Fruit fly (Drosophila melanogaster): Measurements from ENCODE around the gene CG3823.

CG3823 gene

dm6 chrX:6316858-6317474, 13.2 kb downstream of the CG3823 start (continued):
- TF ChIP-seq CG17361 (GFP tag; IDR thresholded peaks at IDR 0.05) (no peak; the same call in 2 of the 3 replicates), C15 (GFP tag; IDR thresholded peaks at IDR 0.05) (no peak), CG5245 (GFP tag; optimal IDR thresholded peaks at IDR 0.05) (no peak), Atf3 (GFP tag; optimal IDR thresholded peaks at IDR 0.05) (no peak), sob (GFP tag; IDR thresholded peaks at IDR 0.05) (peak; percentile 74), Pdp1 (GFP tag; optimal IDR thresholded peaks at IDR 0.05) (peak in 1 of 2 experiments; percentile 25), ash1 (GFP tag; optimal IDR thresholded peaks at IDR 0.05) (no peak), CG6791 (GFP tag; IDR thresholded peaks at IDR 0.05; ENCODE audit: partially characterized antibody) (no peak), CG1603 (tag; optimal IDR thresholded peaks at IDR 0.05) (peak; percentile 69), HLHmδ (GFP tag; optimal IDR thresholded peaks at IDR 0.05) (no peak), bigmax (GFP tag; optimal IDR thresholded peaks at IDR 0.05) (no peak), kah (GFP tag; optimal IDR thresholded peaks at IDR 0.05) (no peak), CG9727 (GFP tag; optimal IDR thresholded peaks at IDR 0.05) (peak; percentile 57), az2 (GFP tag; optimal IDR thresholded peaks at IDR 0.05) (peak; percentile 40), chif (GFP tag; optimal IDR thresholded peaks at IDR 0.05) (peak in 1 of 2 experiments; percentile 33), CG17829 (tag; optimal IDR thresholded peaks at IDR 0.05) (no peak), exex (tag; optimal IDR thresholded peaks at IDR 0.05) (peak; percentile 18), fd102C (GFP tag; optimal IDR thresholded peaks at IDR 0.05) (no peak), CG18599 (GFP tag; optimal IDR thresholded peaks at IDR 0.05) (peak; percentile 90), lilli (GFP tag; optimal IDR thresholded peaks at IDR 0.05) (peak; percentile 57), CG6689 (GFP tag; IDR thresholded peaks at IDR 0.05) (peak; percentile 59), CG9215 (GFP tag; IDR thresholded peaks at IDR 0.05) (peak; percentile 51; the same call in 1 of the 2 replicates), Dip3 (GFP tag; optimal IDR thresholded peaks at IDR 0.05) (peak; percentile 36), CG3407 (GFP tag; optimal IDR thresholded peaks at IDR 0.05) (no peak), caup (GFP tag; optimal IDR thresholded peaks at IDR 0.05; ENCODE audit: severe bottlenecking) (peak; percentile 75), Mad (GFP tag; optimal IDR thresholded peaks at IDR 0.05) (no peak), CG2712 (tag; optimal IDR thresholded peaks at IDR 0.05) (no peak), BtbVII (GFP tag; optimal IDR thresholded peaks at IDR 0.05) (peak; percentile 51), HmgZ (tag; optimal IDR thresholded peaks at IDR 0.05) (peak; percentile 36), CG4730 (GFP tag; IDR thresholded peaks at IDR 0.05) (0 out of 2 replicates have a peak, but pooled peaks have one; percentile 27), CG3838 (GFP tag; optimal IDR thresholded peaks at IDR 0.05) (no peak), CG8281 (tag; optimal IDR thresholded peaks at IDR 0.05) (no peak), yki (optimal IDR thresholded peaks at IDR 0.05) (no peak), Aef1 (GFP tag; IDR thresholded peaks at IDR 0.05) (peak; percentile 62), ftz-f1 (GFP tag; optimal IDR thresholded peaks at IDR 0.05) (no peak), sr (GFP tag; IDR thresholded peaks at IDR 0.05) (no peak), CG7987 (GFP tag; optimal IDR thresholded peaks at IDR 0.05) (no peak), CG3847 (GFP tag; IDR thresholded peaks at IDR 0.05) (peak; percentile 67; the same call in 1 of the 2 replicates), Lim3 (GFP tag; IDR thresholded peaks at IDR 0.05) (no peak), B-H1 (GFP tag; IDR thresholded peaks at IDR 0.05) (peak; percentile 58), Ptx1 (GFP tag; IDR thresholded peaks at IDR 0.05) (peak; percentile 68), gem (tag; optimal IDR thresholded peaks at IDR 0.05) (peak; percentile 66), CG13287 (GFP tag; IDR thresholded peaks at IDR 0.05; ENCODE audit: partially characterized antibody) (no peak), Med (GFP tag) (peak; percentile 90), CG1529 (GFP tag; optimal IDR thresholded peaks at IDR 0.05) (peak; percentile 0), sd (tag; optimal IDR thresholded peaks at IDR 0.05) (no peak), HLH4C (GFP tag; IDR thresholded peaks at IDR 0.05; ENCODE audit: partially characterized antibody) (no peak), insv (GFP tag; optimal IDR thresholded peaks at IDR 0.05) (no peak), CG6765 (GFP tag; optimal IDR thresholded peaks at IDR 0.05) (peak; percentile 66), ttk (GFP tag; IDR thresholded peaks at IDR 0.05) (peak; percentile 62; the same call in 1 of the 2 replicates)

Measured in whole organism, embryonic.